Worm (Caenorhabditis elegans) whole organism, L4 larva: Measurements from ENCODE around the gene lact-4.

Experiments used
- F49E8.2 ChIP-seq: sonication (generic microtip); optimal IDR thresholded peaks from 2 replicates; lab custom pipeline; 2016; ENCODE audit warnings: missing compliant biosample characterization, mild to moderate bottlenecking, missing genetic modification characterization, borderline replicate concordance
- Y105C5A.15 ChIP-seq: fragments of 200-800 bp; sonication (Bioruptor generic); IDR thresholded peaks from 2 replicates; pipeline ENCODE4 v1.3.6; 2022; ENCODE audit warnings: missing genetic modification characterization, missing compliant biosample characterization
- Y75B8A.6 ChIP-seq: fragments of 200-800 bp; sonication (Bioruptor generic); IDR thresholded peaks from 2 replicates; pipeline ENCODE4 v1.3.6; 2022; ENCODE audit warnings: missing genetic modification reagents, missing genetic modification characterization, missing compliant biosample characterization
- ZK337.2 ChIP-seq: fragments of 200-800 bp; sonication (Bioruptor generic); IDR thresholded peaks from 2 replicates; pipeline ENCODE4 v1.3.6; 2022; ENCODE audit warnings: missing genetic modification reagents, missing genetic modification characterization, missing compliant biosample characterization
- aha-1 ChIP-seq: fragments of 150-350 bp; peaks from one replicate; lab custom pipeline; 2014; ENCODE audit warnings: missing biosample characterization, missing genetic modification characterization
- ceh-20 ChIP-seq: fragments of 200-800 bp; sonication (Bioruptor generic); IDR thresholded peaks from 2 replicates; pipeline ENCODE4 v1.3.6; 2022; ENCODE audit warnings: missing genetic modification reagents, missing genetic modification characterization, missing compliant biosample characterization
- ceh-32 ChIP-seq: sonication (generic microtip); optimal IDR thresholded peaks from 2 replicates; lab custom pipeline; 2016; ENCODE audit warnings: mild to moderate bottlenecking, missing genetic modification characterization, missing compliant biosample characterization; ENCODE audit not compliant: poor library complexity
- ceh-82 ChIP-seq: sonication (generic microtip); optimal IDR thresholded peaks from 2 replicates; lab custom pipeline; 2017; ENCODE audit warnings: missing biosample characterization, missing genetic modification characterization
- cey-2 ChIP-seq: sonication (generic microtip); optimal IDR thresholded peaks from 3 replicates; lab custom pipeline; 2017; ENCODE audit warnings: missing genetic modification characterization, mild to moderate bottlenecking, missing compliant biosample characterization, antibody characterized with exemption, borderline replicate concordance; ENCODE audit not compliant: insufficient read depth
- daf-16 ChIP-seq, 3 experiments: sonication (generic microtip); optimal IDR thresholded peaks; 2 replicates each; lab custom pipeline; 2016 to 2017; ENCODE audit warnings: missing genetic modification characterization in 3 of 3, missing genetic modification reagents in 3 of 3, mild to moderate bottlenecking in 2 of 3, missing compliant biosample characterization in 2 of 3, missing biosample characterization in 1 of 3, moderate library complexity in 1 of 3
- dmd-6 ChIP-seq: fragments of 200-800 bp; sonication (Bioruptor generic); IDR thresholded peaks from 2 replicates; pipeline ENCODE4 v1.3.6; 2022; ENCODE audit warnings: missing genetic modification reagents, missing genetic modification characterization, missing compliant biosample characterization
- dmd-9 ChIP-seq: fragments of 200-800 bp; sonication (Bioruptor generic); IDR thresholded peaks from 2 replicates; pipeline ENCODE4 v1.3.6; 2022; ENCODE audit warnings: missing genetic modification reagents, missing genetic modification characterization, missing compliant biosample characterization
- dve-1 ChIP-seq: sonication (generic microtip); optimal IDR thresholded peaks from 2 replicates; lab custom pipeline; 2017; ENCODE audit warnings: antibody characterized with exemption, mild to moderate bottlenecking, missing genetic modification characterization, missing compliant biosample characterization; ENCODE audit not compliant: insufficient read depth
- fkh-10 ChIP-seq: fragments of 150-350 bp; optimal IDR thresholded peaks from 2 replicates; lab custom pipeline; 2014; ENCODE audit warnings: missing biosample characterization, missing genetic modification reagents, missing genetic modification characterization
- hif-1 ChIP-seq, 2 experiments: sonication (generic microtip); optimal IDR thresholded peaks; 2 replicates each; lab custom pipeline; 2016 to 2017; ENCODE audit warnings: missing compliant biosample characterization in 2 of 2, missing genetic modification characterization in 2 of 2, missing genetic modification reagents in 2 of 2, missing genotype in 2 of 2, mild to moderate bottlenecking in 1 of 2
- hlh-11 ChIP-seq: fragments of 200-800 bp; sonication (Bioruptor generic); optimal IDR thresholded peaks from 2 replicates; lab custom pipeline; 2018; ENCODE audit warnings: mild to moderate bottlenecking, missing genetic modification characterization, missing compliant biosample characterization
- hlh-30 ChIP-seq: sonication (generic microtip); optimal IDR thresholded peaks from 2 replicates; lab custom pipeline; 2017; ENCODE audit warnings: antibody characterized with exemption, mild to moderate bottlenecking, missing genetic modification characterization, missing compliant biosample characterization; ENCODE audit not compliant: insufficient read depth
- lim-7 ChIP-seq: fragments of 200-800 bp; sonication (Bioruptor generic); IDR thresholded peaks from 2 replicates; pipeline ENCODE4 v1.3.6; 2022; ENCODE audit warnings: missing genetic modification characterization, missing compliant biosample characterization
- lin-13 ChIP-seq: fragments of 150-350 bp; optimal IDR thresholded peaks from 2 replicates; lab custom pipeline; 2014; ENCODE audit warnings: missing biosample characterization, missing genetic modification reagents, missing genetic modification characterization
- lsy-2 ChIP-seq, 2 experiments: fragments of 150-350 bp in 1 of 2; sonication (generic microtip) in 1 of 2; optimal IDR thresholded peaks; 2 replicates each; lab custom pipeline; 2014 to 2017; ENCODE audit warnings: missing biosample characterization in 2 of 2, missing genetic modification characterization in 2 of 2
- madf-5 ChIP-seq, 2 experiments: fragments of 200-800 bp; sonication (Bioruptor generic); IDR thresholded peaks; 2 replicates each; pipeline ENCODE4 v1.3.6; 2022; ENCODE audit warnings: missing compliant biosample characterization in 2 of 2, missing genetic modification characterization in 2 of 2
- madf-9 ChIP-seq: fragments of 200-800 bp; sonication (Bioruptor generic); conservative IDR thresholded peaks from 2 replicates; pipeline ENCODE4 v1.3.6; 2022; ENCODE audit warnings: missing genetic modification reagents, missing genetic modification characterization, missing compliant biosample characterization
- mdl-1 ChIP-seq, 2 experiments: fragments of 150-350 bp in 1 of 2; sonication (generic microtip) in 1 of 2; optimal IDR thresholded peaks; 2 replicates each; lab custom pipeline; 2014 to 2017; ENCODE audit warnings: missing biosample characterization in 2 of 2, missing genetic modification characterization in 2 of 2
- mep-1 ChIP-seq: fragments of 150-350 bp; sonication (generic microtip); optimal IDR thresholded peaks from 3 replicates; lab custom pipeline; 2014; ENCODE audit warnings: missing biosample characterization, missing genetic modification characterization
- mes-2 ChIP-seq: sonication (generic microtip); optimal IDR thresholded peaks from 2 replicates; lab custom pipeline; 2016; ENCODE audit warnings: missing genotype, mild to moderate bottlenecking, missing genetic modification characterization, missing compliant biosample characterization; ENCODE audit not compliant: poor library complexity, severe bottlenecking
- mxl-2 ChIP-seq: fragments of 200-800 bp; sonication (Bioruptor generic); conservative IDR thresholded peaks from 2 replicates; pipeline ENCODE4 v1.3.6; 2022; ENCODE audit warnings: missing genetic modification reagents, missing genetic modification characterization, missing compliant biosample characterization
- mxl-3 ChIP-seq: fragments of 200-800 bp; sonication (Bioruptor generic); optimal IDR thresholded peaks from 2 replicates; lab custom pipeline; 2018; ENCODE audit warnings: mild to moderate bottlenecking, missing genetic modification characterization, missing compliant biosample characterization
- nhr-102 ChIP-seq: sonication (generic microtip); optimal IDR thresholded peaks from 2 replicates; lab custom pipeline; 2016; ENCODE audit warnings: mild to moderate bottlenecking, missing genetic modification characterization, moderate library complexity, missing compliant biosample characterization
- nhr-25 ChIP-seq: sonication (generic microtip); optimal IDR thresholded peaks from 2 replicates; lab custom pipeline; 2017; ENCODE audit warnings: missing genetic modification characterization, mild to moderate bottlenecking, missing compliant biosample characterization, antibody characterized with exemption, moderate library complexity, borderline replicate concordance; ENCODE audit not compliant: insufficient read depth
- nhr-28 ChIP-seq: fragments of 150-350 bp; optimal IDR thresholded peaks from 2 replicates; lab custom pipeline; 2014; ENCODE audit warnings: missing biosample characterization, missing genetic modification characterization
- nhr-41 ChIP-seq: fragments of 200-800 bp; sonication (Bioruptor generic); IDR thresholded peaks from 2 replicates; pipeline ENCODE4 v1.3.6; 2022; ENCODE audit warnings: missing genetic modification reagents, missing genetic modification characterization, missing compliant biosample characterization
- nhr-48 ChIP-seq: sonication (generic microtip); optimal IDR thresholded peaks from 2 replicates; lab custom pipeline; 2016; ENCODE audit warnings: mild to moderate bottlenecking, missing genetic modification characterization, missing compliant biosample characterization
- nhr-77 ChIP-seq: fragments of 150-350 bp; optimal IDR thresholded peaks from 2 replicates; lab custom pipeline; 2014; ENCODE audit warnings: missing biosample characterization, missing genetic modification characterization
- pha-4 ChIP-seq, 2 experiments: fragments of 150-350 bp in 1 of 2; fragments of 200-800 bp in 1 of 2; sonication (Bioruptor generic) in 1 of 2; IDR thresholded peaks in 1 of 2; optimal IDR thresholded peaks in 1 of 2; 2 replicates each; pipeline versions ENCODE4 v1.3.6 to Lab custom; 2014 to 2022; ENCODE audit warnings: missing genetic modification characterization in 2 of 2, missing genetic modification reagents in 2 of 2, missing biosample characterization in 1 of 2, missing compliant biosample characterization in 1 of 2
- php-3 ChIP-seq: fragments of 200-800 bp; sonication (Bioruptor generic); IDR thresholded peaks from 2 replicates; pipeline ENCODE4 v1.3.6; 2022; ENCODE audit warnings: missing genetic modification reagents, missing genetic modification characterization, missing compliant biosample characterization
- pqm-1 ChIP-seq: sonication (generic microtip); optimal IDR thresholded peaks from 2 replicates; lab custom pipeline; 2017; ENCODE audit warnings: missing biosample characterization, missing genetic modification characterization
- saeg-2 ChIP-seq: fragments of 200-800 bp; sonication (Bioruptor generic); IDR thresholded peaks from 2 replicates; pipeline ENCODE4 v1.3.6; 2022; ENCODE audit warnings: missing genetic modification reagents, missing genetic modification characterization, missing compliant biosample characterization
- sdz-12 ChIP-seq: fragments of 200-800 bp; sonication (Bioruptor generic); optimal IDR thresholded peaks from 2 replicates; lab custom pipeline; 2018; ENCODE audit warnings: mild to moderate bottlenecking, missing genetic modification characterization, missing compliant biosample characterization
- unc-39 ChIP-seq: sonication (generic microtip); optimal IDR thresholded peaks from 2 replicates; lab custom pipeline; 2017; ENCODE audit warnings: missing biosample characterization, missing genetic modification characterization
- vab-7 ChIP-seq: fragments of 200-800 bp; sonication (Bioruptor generic); IDR thresholded peaks from 2 replicates; pipeline ENCODE4 v1.3.6; 2022; ENCODE audit warnings: missing genetic modification reagents, missing genetic modification characterization, missing compliant biosample characterization
- zag-1 ChIP-seq: fragments of 150-350 bp; optimal IDR thresholded peaks from 2 replicates; lab custom pipeline; 2014; ENCODE audit warnings: missing biosample characterization, missing genetic modification characterization
- ztf-11 ChIP-seq: fragments of 150-350 bp; optimal IDR thresholded peaks from 2 replicates; lab custom pipeline; 2014; ENCODE audit warnings: missing biosample characterization, missing genetic modification characterization
- ztf-7 ChIP-seq: fragments of 150-350 bp; optimal IDR thresholded peaks from 2 replicates; lab custom pipeline; 2014; ENCODE audit warnings: missing biosample characterization, missing genetic modification characterization

The lact-4 gene

DNA sequence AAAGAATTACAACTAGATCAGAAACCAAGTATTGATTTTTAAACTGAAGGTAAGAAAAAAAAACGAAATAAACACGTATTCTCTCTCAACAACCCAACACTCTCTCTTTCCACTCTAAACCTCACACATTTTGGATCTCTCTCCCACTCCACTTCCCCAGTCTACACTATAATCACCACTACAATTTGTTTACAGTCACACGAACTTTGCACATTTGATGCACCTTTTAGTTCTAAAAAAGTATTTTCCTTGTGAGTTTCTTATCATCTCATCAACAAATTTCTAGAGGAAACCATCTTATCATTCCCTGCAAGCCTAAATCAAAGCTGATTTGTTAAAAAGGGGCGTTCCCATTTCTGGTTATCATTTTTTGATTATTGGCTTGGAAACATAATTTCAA lies 4.3 kb upstream of the lact-4 start:
- TF ChIP-seq nhr-102 (tag; lab: Kevin White, UChicago) (peak; percentile 18), saeg-2 (no peak), mxl-3 (peak; percentile 19), mes-2 (peak; percentile 30), hlh-11 (tag; lab: Kevin White, UChicago) (peak; percentile 87), Y75B8A.6 (GFP tag; lab: Robert Waterston, UW) (no peak), Y105C5A.15 (GFP tag; lab: Robert Waterston, UW) (no peak), aha-1 (peak; percentile 80), daf-16 (GFP tag; optimal IDR thresholded peaks at IDR 0.05; lab: Kevin White, UChicago) (peak in 1 of 2 experiments; percentile 77), daf-16 (tag; optimal IDR thresholded peaks at IDR 0.05; lab: Kevin White, UChicago) (peak; percentile 98), pha-4 (GFP tag; IDR thresholded peaks at IDR 0.05; lab: Robert Waterston, UW) (0 out of 2 replicates have a peak, but pooled peaks have one; percentile 42), pha-4 (tag; optimal IDR thresholded peaks at IDR 0.05; lab: Kevin White, UChicago) (no peak), nhr-25 (tag; lab: Kevin White, UChicago) (peak; percentile 16), pqm-1 (tag; lab: Kevin White, UChicago) (peak; percentile 56), nhr-48 (tag; lab: Kevin White, UChicago) (peak; percentile 73), php-3 (GFP tag; lab: Robert Waterston, UW) (peak; percentile 63; the same call in 1 of the 2 replicates), lin-13 (GFP tag; lab: Kevin White, UChicago) (peak; percentile 41), hif-1 (tag; optimal IDR thresholded peaks at IDR 0.05; lab: Kevin White, UChicago) (peak in 1 of 2 experiments; percentile 86), nhr-28 (tag; lab: Kevin White, UChicago) (peak; percentile 100), vab-7 (no peak), dve-1 (tag; lab: Kevin White, UChicago) (peak; percentile 94), nhr-77 (tag; lab: Kevin White, UChicago) (peak; percentile 73), dmd-6 (peak; percentile 85), hlh-30 (tag; lab: Kevin White, UChicago) (peak; percentile 54), mep-1 (tag; lab: Kevin White, UChicago) (peak; percentile 58), lsy-2 (tag; optimal IDR thresholded peaks at IDR 0.05; lab: Kevin White, UChicago) (peak in 1 of 2 experiments; percentile 51), F49E8.2 (tag; lab: Kevin White, UChicago) (no peak), madf-5 (GFP tag; IDR thresholded peaks at IDR 0.05; lab: Robert Waterston, UW) (no peak)
- TF ChIP-seq, all 104 proteins: peak for 20

- TF ChIP-seq aha-1 (peak; percentile 100), dmd-9 (GFP tag; lab: Robert Waterston, UW) (no peak), nhr-28 (tag; lab: Kevin White, UChicago) (peak; percentile 4), nhr-41 (GFP tag; lab: Robert Waterston, UW) (no peak), zag-1 (tag; lab: Kevin White, UChicago) (no peak), ceh-32 (no peak), unc-39 (tag; lab: Kevin White, UChicago) (no peak), ZK337.2 (GFP tag; lab: Robert Waterston, UW) (no peak), nhr-77 (tag; lab: Kevin White, UChicago) (no peak), lim-7 (GFP tag; lab: Robert Waterston, UW) (no peak), hlh-11 (tag; lab: Kevin White, UChicago) (peak; percentile 39), madf-9 (GFP tag; lab: Robert Waterston, UW) (no peak), fkh-10 (GFP tag; lab: Kevin White, UChicago) (no peak), mxl-2 (GFP tag; lab: Robert Waterston, UW) (no peak), ceh-20 (GFP tag; lab: Robert Waterston, UW) (no peak), ceh-82 (tag; lab: Kevin White, UChicago) (no peak), mdl-1 (tag; optimal IDR thresholded peaks at IDR 0.05; lab: Kevin White, UChicago) (peak in 1 of 2 experiments; percentile 44), dmd-6 (peak; percentile 80), ztf-11 (tag; lab: Kevin White, UChicago) (no peak), ztf-7 (tag; lab: Kevin White, UChicago) (no peak), hif-1 (tag; optimal IDR thresholded peaks at IDR 0.05; lab: Kevin White, UChicago) (peak; percentile 94 to 100), mep-1 (tag; lab: Kevin White, UChicago) (peak; percentile 29), mes-2 (peak; percentile 15), nhr-48 (tag; lab: Kevin White, UChicago) (peak; percentile 51), sdz-12 (GFP tag; lab: Kevin White, UChicago) (no peak), cey-2 (tag; lab: Kevin White, UChicago) (no peak), hlh-30 (tag; lab: Kevin White, UChicago) (peak; percentile 10)
These were observed 3.5 kb upstream of the lact-4 start, which contains the start of gene taap-1 for ce11 chrII:8483793-8484186. Gene taap-1, minus strand, starts transcription at chrII:8483871.
